Worm (Caenorhabditis elegans) whole organism, young adult: Measurements from ENCODE around the gene T07C12.10.

ENCODE experiments used
- B0019.2 ChIP-seq: fragments of 200-800 bp; sonication (Bioruptor generic); conservative IDR thresholded peaks from 2 replicates; pipeline ENCODE4 v1.3.6; 2022; ENCODE audit warnings: missing genetic modification reagents, missing genetic modification characterization, missing compliant biosample characterization
- B0336.3 ChIP-seq: fragments of 200-800 bp; sonication (Bioruptor generic); IDR thresholded peaks from 2 replicates; pipeline ENCODE4 v1.3.6; 2022; ENCODE audit warnings: missing genetic modification characterization, missing compliant biosample characterization
- C06A6.2 ChIP-seq: fragments of 200-800 bp; sonication (Bioruptor generic); conservative IDR thresholded peaks from 2 replicates; pipeline ENCODE4 v1.3.6; 2022; ENCODE audit warnings: missing genetic modification characterization, missing compliant biosample characterization
- C17E4.6 ChIP-seq: fragments of 200-800 bp; sonication (Bioruptor generic); IDR thresholded peaks from 2 replicates; pipeline ENCODE4 v1.3.6; 2022; ENCODE audit warnings: missing genetic modification reagents, missing genetic modification characterization, missing compliant biosample characterization
- F49E8.2 ChIP-seq: sonication (generic microtip); optimal IDR thresholded peaks from 3 replicates; lab custom pipeline; 2017; ENCODE audit warnings: missing genetic modification characterization, mild to moderate bottlenecking, missing compliant biosample characterization, antibody characterized with exemption, moderate library complexity; ENCODE audit not compliant: insufficient read depth
- F57A8.1 ChIP-seq: fragments of 200-800 bp; sonication (Bioruptor generic); optimal IDR thresholded peaks from 2 replicates; lab custom pipeline; 2018; ENCODE audit warnings: mild to moderate bottlenecking, missing genetic modification characterization, moderate library complexity, missing compliant biosample characterization
- K12H6.12 ChIP-seq: fragments of 200-800 bp; sonication (Bioruptor generic); optimal IDR thresholded peaks from 2 replicates; lab custom pipeline; 2018; ENCODE audit warnings: mild to moderate bottlenecking, missing genetic modification characterization, missing compliant biosample characterization
- Y53F4B.3 ChIP-seq: fragments of 200-800 bp; sonication (Bioruptor generic); IDR thresholded peaks from 2 replicates; pipeline ENCODE4 v1.3.6; 2022; ENCODE audit warnings: missing genetic modification reagents, missing genetic modification characterization, missing compliant biosample characterization
- Y95B8A.8 ChIP-seq: fragments of 200-800 bp; sonication (Bioruptor generic); IDR thresholded peaks from 2 replicates; pipeline ENCODE4 v1.3.6; 2022; ENCODE audit warnings: missing genetic modification reagents, missing genetic modification characterization, missing compliant biosample characterization
- aptf-2 ChIP-seq: fragments of 200-800 bp; sonication (Bioruptor generic); conservative IDR thresholded peaks from 2 replicates; pipeline ENCODE4 v1.3.6; 2022; ENCODE audit warnings: missing genetic modification reagents, missing genetic modification characterization, missing compliant biosample characterization
- aptf-3 ChIP-seq: fragments of 200-800 bp; sonication (Bioruptor generic); IDR thresholded peaks from 2 replicates; pipeline ENCODE4 v1.3.6; 2022; ENCODE audit warnings: missing genetic modification characterization, missing compliant biosample characterization
- atf-7 ChIP-seq: sonication (generic microtip); optimal IDR thresholded peaks from 2 replicates; lab custom pipeline; 2017; ENCODE audit warnings: mild to moderate bottlenecking, missing genetic modification characterization, missing compliant biosample characterization
- attf-5 ChIP-seq: fragments of 200-800 bp; sonication (Bioruptor generic); optimal IDR thresholded peaks from 2 replicates; lab custom pipeline; 2018; ENCODE audit warnings: mild to moderate bottlenecking, missing genetic modification characterization, missing compliant biosample characterization
- bed-2 ChIP-seq: fragments of 200-800 bp; sonication (Bioruptor generic); IDR thresholded peaks from 2 replicates; pipeline ENCODE4 v1.3.6; 2022; ENCODE audit warnings: missing genetic modification reagents, missing genetic modification characterization, missing compliant biosample characterization
- cebp-1 ChIP-seq, 2 experiments: fragments of 200-800 bp in 1 of 2; sonication (Bioruptor generic) in 1 of 2; sonication (generic microtip) in 1 of 2; IDR thresholded peaks in 1 of 2; optimal IDR thresholded peaks in 1 of 2; 2 replicates each; pipeline versions ENCODE4 v1.3.6 to Lab custom; 2017 to 2022; ENCODE audit warnings: missing compliant biosample characterization in 2 of 2, missing genetic modification characterization in 2 of 2, mild to moderate bottlenecking in 1 of 2, missing genetic modification reagents in 1 of 2, moderate library complexity in 1 of 2
- ceh-40 ChIP-seq: fragments of 200-800 bp; sonication (Bioruptor generic); IDR thresholded peaks from 2 replicates; pipeline ENCODE4 v1.3.6; 2022; ENCODE audit warnings: missing genetic modification characterization, missing compliant biosample characterization
- chd-7 ChIP-seq: sonication (generic microtip); optimal IDR thresholded peaks from 2 replicates; lab custom pipeline; 2016; ENCODE audit warnings: mild to moderate bottlenecking, missing genetic modification characterization, moderate library complexity, missing compliant biosample characterization
- dpff-1 ChIP-seq: sonication (generic microtip); optimal IDR thresholded peaks from 2 replicates; lab custom pipeline; 2017; ENCODE audit warnings: mild to moderate bottlenecking, missing genetic modification characterization, missing compliant biosample characterization
- dpl-1 ChIP-seq: fragments of 150-350 bp; optimal IDR thresholded peaks from 2 replicates; lab custom pipeline; 2014; ENCODE audit warnings: missing biosample characterization, missing genetic modification reagents, missing genetic modification characterization
- ekl-4 ChIP-seq: fragments of 200-800 bp; sonication (Bioruptor generic); IDR thresholded peaks from 2 replicates; pipeline ENCODE4 v1.3.6; 2022; ENCODE audit warnings: missing genetic modification reagents, missing genetic modification characterization, missing compliant biosample characterization
- fkh-3 ChIP-seq: sonication (generic microtip); optimal IDR thresholded peaks from 2 replicates; lab custom pipeline; 2016; ENCODE audit warnings: mild to moderate bottlenecking, missing genetic modification characterization, missing compliant biosample characterization
- gei-17 ChIP-seq: fragments of 200-800 bp; sonication (Bioruptor generic); optimal IDR thresholded peaks from 2 replicates; lab custom pipeline; 2018; ENCODE audit warnings: mild to moderate bottlenecking, missing genetic modification characterization, missing compliant biosample characterization
- hrde-1 ChIP-seq: sonication (generic microtip); optimal IDR thresholded peaks from 2 replicates; lab custom pipeline; 2016; ENCODE audit warnings: missing genetic modification characterization, mild to moderate bottlenecking, missing compliant biosample characterization, moderate library complexity, missing genotype, missing genetic modification reagents, borderline replicate concordance
- let-607 ChIP-seq, 2 experiments: fragments of 200-800 bp in 1 of 2; sonication (Bioruptor generic) in 1 of 2; sonication (generic microtip) in 1 of 2; optimal IDR thresholded peaks; 2 replicates each; lab custom pipeline; 2016 to 2018; ENCODE audit warnings: mild to moderate bottlenecking in 2 of 2, missing compliant biosample characterization in 2 of 2, missing genetic modification characterization in 2 of 2, moderate library complexity in 2 of 2, missing genotype in 1 of 2
- lin-54 ChIP-seq: fragments of 200-800 bp; sonication (Bioruptor generic); optimal IDR thresholded peaks from 2 replicates; lab custom pipeline; 2018; ENCODE audit warnings: mild to moderate bottlenecking, missing genetic modification characterization, missing compliant biosample characterization
- lsl-1 ChIP-seq: fragments of 200-800 bp; sonication (Bioruptor generic); optimal IDR thresholded peaks from 2 replicates; lab custom pipeline; 2018; ENCODE audit warnings: mild to moderate bottlenecking, missing genetic modification characterization, moderate library complexity, missing compliant biosample characterization
- madf-10 ChIP-seq: sonication (generic microtip); optimal IDR thresholded peaks from 2 replicates; lab custom pipeline; 2016; ENCODE audit warnings: mild to moderate bottlenecking, missing genetic modification characterization, missing compliant biosample characterization
- mes-4 ChIP-seq: sonication (generic microtip); optimal IDR thresholded peaks from 2 replicates; lab custom pipeline; 2016; ENCODE audit warnings: missing genotype, missing genetic modification characterization, missing compliant biosample characterization
- nhr-120 ChIP-seq: fragments of 200-800 bp; sonication (Bioruptor generic); IDR thresholded peaks from 2 replicates; pipeline ENCODE4 v1.3.6; 2022; ENCODE audit warnings: missing genetic modification characterization, missing compliant biosample characterization
- repo-1 ChIP-seq: sonication (generic microtip); optimal IDR thresholded peaks from 2 replicates; lab custom pipeline; 2017; ENCODE audit warnings: mild to moderate bottlenecking, missing genetic modification characterization, missing compliant biosample characterization
- rpc-1 ChIP-seq, 2 experiments: fragments of 150-350 bp in 1 of 2; sonication (generic microtip) in 1 of 2; optimal IDR thresholded peaks; 2 replicates each; lab custom pipeline; 2014 to 2018; ENCODE audit warnings: missing biosample characterization in 1 of 2, missing genetic modification characterization in 1 of 2, missing genetic modification reagents in 1 of 2, missing genotype in 1 of 2
- snpc-1.3 ChIP-seq: sonication (generic microtip); optimal IDR thresholded peaks from 2 replicates; lab custom pipeline; 2017; ENCODE audit warnings: missing genetic modification characterization, mild to moderate bottlenecking, missing compliant biosample characterization, antibody characterized with exemption, moderate library complexity, missing genotype, missing genetic modification reagents; ENCODE audit not compliant: insufficient read depth
- snpc-4 ChIP-seq, 5 experiments: fragments of 150-350 bp in 1 of 5; sonication (generic microtip) in 4 of 5; optimal IDR thresholded peaks; 2 replicates each; lab custom pipeline; 2014 to 2018; ENCODE audit warnings: missing genetic modification characterization in 5 of 5, missing biosample characterization in 3 of 5, antibody characterized with exemption in 2 of 5, mild to moderate bottlenecking in 2 of 5, missing compliant biosample characterization in 2 of 5, missing genotype in 2 of 5, moderate library complexity in 2 of 5, missing genetic modification reagents in 1 of 5
- sptf-2 ChIP-seq: fragments of 200-800 bp; sonication (Bioruptor generic); optimal IDR thresholded peaks from 2 replicates; lab custom pipeline; 2018; ENCODE audit warnings: mild to moderate bottlenecking, missing genetic modification characterization, missing compliant biosample characterization
- tbp1 ChIP-seq: fragments of 200-800 bp; sonication (Bioruptor generic); optimal IDR thresholded peaks from 2 replicates; lab custom pipeline; 2018; ENCODE audit warnings: mild to moderate bottlenecking, missing genetic modification characterization, missing compliant biosample characterization
- tbx-9 ChIP-seq: sonication (generic microtip); optimal IDR thresholded peaks from 2 replicates; lab custom pipeline; 2016; ENCODE audit warnings: borderline replicate concordance, missing genetic modification characterization, inconsistent platforms, missing compliant biosample characterization
- tlf-1 ChIP-seq: fragments of 200-800 bp; sonication (Bioruptor generic); optimal IDR thresholded peaks from 2 replicates; lab custom pipeline; 2018; ENCODE audit warnings: mild to moderate bottlenecking, missing genetic modification characterization, missing compliant biosample characterization
- ztf-25 ChIP-seq: fragments of 200-800 bp; sonication (Bioruptor generic); IDR thresholded peaks from 2 replicates; pipeline ENCODE4 v1.3.6; 2022; ENCODE audit warnings: missing genetic modification reagents, missing genetic modification characterization, missing compliant biosample characterization
- ztf-3 ChIP-seq: fragments of 200-800 bp; sonication (Bioruptor generic); optimal IDR thresholded peaks from 2 replicates; lab custom pipeline; 2018; ENCODE audit warnings: mild to moderate bottlenecking, missing genetic modification characterization, missing compliant biosample characterization

Gene T07C12.10

DNA sequence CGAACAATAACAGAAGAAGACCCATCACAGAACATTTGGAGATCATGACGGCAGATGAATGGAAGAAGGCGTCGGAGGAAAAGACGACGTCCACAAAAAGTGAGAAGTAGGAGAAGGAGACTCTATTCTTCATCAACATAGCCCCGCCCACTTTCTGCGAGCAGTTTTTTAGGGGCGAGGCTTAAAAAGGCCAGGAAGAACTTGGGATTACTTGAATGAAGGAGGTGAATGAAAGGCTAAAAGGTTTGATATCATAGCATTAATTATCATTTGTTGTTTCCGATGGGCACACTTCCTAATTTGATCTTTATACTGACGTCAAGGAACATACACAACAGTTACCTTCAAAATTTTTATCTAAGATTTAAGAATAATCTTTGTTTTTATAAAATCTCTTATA is 11.4 kb downstream of the T07C12.10 start, which contains the start of gene nlp-58:
TSS of gene nlp-58 (minus strand) at position 101 of the 400 bp plus-strand sequence.
- TF ChIP-seq dpl-1 (GFP tag; lab: Kevin White, UChicago): no peak
- no peak for TF ChIP-seq aptf-2 (GFP tag; lab: Robert Waterston, UW)
- TF ChIP-seq Y53F4B.3 (GFP tag; lab: Robert Waterston, UW): no peak
- no peak for TF ChIP-seq repo-1
- TF ChIP-seq ekl-4 (GFP tag; lab: Robert Waterston, UW): no peak
- TF ChIP-seq snpc-4 (GFP tag; optimal IDR thresholded peaks at IDR 0.05; lab: Kevin White, UChicago): no peak
- no peak for TF ChIP-seq snpc-4 (tag; optimal IDR thresholded peaks at IDR 0.05; lab: Kevin White, UChicago)
- no peak for TF ChIP-seq C17E4.6 (GFP tag; lab: Robert Waterston, UW)
- TF ChIP-seq ztf-3: no peak
- no peak for TF ChIP-seq F49E8.2 (tag; lab: Kevin White, UChicago)

ce11 chrV:9944093-9944492 is 16.2 kb downstream of the T07C12.10 start, which contains the start of gene sre-28:
TSS of gene sre-28 (plus strand) at chrV:9944393.
- TF ChIP-seq chd-7 (tag; lab: Kevin White, UChicago) (no peak), ekl-4 (GFP tag; lab: Robert Waterston, UW) (no peak), nhr-120 (GFP tag; lab: Robert Waterston, UW) (no peak), fkh-3 (tag; lab: Kevin White, UChicago) (no peak), C06A6.2 (GFP tag; lab: Robert Waterston, UW) (no peak), B0019.2 (GFP tag; lab: Robert Waterston, UW) (no peak), atf-7 (no peak), aptf-2 (GFP tag; lab: Robert Waterston, UW) (no peak), C17E4.6 (GFP tag; lab: Robert Waterston, UW) (no peak), tbx-9 (no peak), lsl-1 (GFP tag; lab: Kevin White, UChicago) (no peak), let-607 (tag; optimal IDR thresholded peaks at IDR 0.05; lab: Kevin White, UChicago) (no peak), ceh-40 (no peak), madf-10 (tag; lab: Kevin White, UChicago) (no peak)

DNA sequence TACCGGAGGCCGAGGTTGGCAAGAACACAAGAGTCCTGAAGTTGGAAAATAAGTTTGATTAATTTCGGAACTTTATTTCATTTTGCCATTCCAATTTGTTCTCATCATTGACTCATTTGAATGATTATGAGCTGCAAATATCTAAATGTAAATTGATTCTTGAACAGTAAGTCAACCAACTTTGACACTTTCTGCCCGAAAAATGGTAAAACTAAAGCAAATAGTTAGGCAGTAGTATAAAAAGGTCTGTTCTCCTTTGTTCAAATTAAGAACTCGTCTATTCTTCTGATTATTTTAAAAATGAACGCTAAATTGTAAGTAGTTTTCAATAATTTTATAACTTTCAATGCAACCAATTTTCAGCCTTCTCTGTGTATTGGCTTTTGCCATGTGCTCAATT is 17.2 kb downstream of the T07C12.10 start, which contains the start of gene fipr-12:
TSS of gene fipr-12 (plus strand) at position 301 of the 400 bp plus-strand sequence.
- TF ChIP-seq Y95B8A.8 (GFP tag; lab: Robert Waterston, UW): no peak
- TF ChIP-seq dpff-1: no peak
- TF ChIP-seq sptf-2: no peak
- TF ChIP-seq gei-17 (GFP tag; lab: Kevin White, UChicago): no peak
- TF ChIP-seq hrde-1 (tag; lab: Kevin White, UChicago): no peak
- no peak for TF ChIP-seq snpc-1.3 (tag; lab: Kevin White, UChicago)
- TF ChIP-seq tbp1 (GFP tag; lab: Kevin White, UChicago): no peak
- TF ChIP-seq F57A8.1 (GFP tag; lab: Kevin White, UChicago): no peak
- no peak for TF ChIP-seq attf-5
- no peak for TF ChIP-seq mes-4
- TF ChIP-seq bed-2 (GFP tag; lab: Robert Waterston, UW): no peak
- no peak for TF ChIP-seq aptf-3
- TF ChIP-seq B0336.3: no peak
- no peak for TF ChIP-seq tbx-9
- TF ChIP-seq, all 124 proteins: peak for 0

DNA sequence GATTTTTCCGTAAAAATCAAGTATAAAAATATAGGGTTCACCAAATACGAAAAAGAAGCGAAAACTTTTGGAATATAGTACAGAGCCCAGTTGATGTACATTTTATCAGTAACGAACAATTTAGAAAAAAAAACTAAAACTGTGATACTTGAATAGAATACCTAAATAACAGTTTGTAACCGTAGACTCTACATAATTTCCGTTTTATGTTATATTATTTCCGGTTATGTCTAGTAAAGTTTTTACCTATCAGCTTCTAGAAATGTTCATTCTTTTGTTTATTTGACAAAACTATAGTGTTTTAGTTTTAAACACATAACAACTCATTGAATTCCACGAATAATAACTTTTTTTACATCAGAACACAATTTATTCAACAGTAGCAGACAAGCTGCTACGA is 22.8 kb downstream of the T07C12.10 start, which contains the start of gene srj-33:
TSS of gene srj-33 (minus strand) at position 101 of the 400 bp plus-strand sequence.
- TF ChIP-seq cebp-1 (GFP tag; IDR thresholded peaks at IDR 0.05; lab: Robert Waterston, UW) (no peak), cebp-1 (tag; optimal IDR thresholded peaks at IDR 0.05; lab: Kevin White, UChicago) (no peak), tlf-1 (GFP tag; lab: Kevin White, UChicago) (no peak), lin-54 (no peak), ztf-25 (GFP tag; lab: Robert Waterston, UW) (no peak), tbx-9 (no peak), ceh-40 (no peak), rpc-1 (optimal IDR thresholded peaks at IDR 0.05; lab: Kevin White, UChicago) (no peak), rpc-1 (tag; optimal IDR thresholded peaks at IDR 0.05; lab: Kevin White, UChicago) (no peak), sptf-2 (no peak), K12H6.12 (no peak)
